Worm (Caenorhabditis elegans) whole organism, L4/young adult: ENCODE measurements around the gene F54E4.2.

Source experiments
- W03F9.2 ChIP-seq: fragments of 150-350 bp; optimal IDR thresholded peaks from 2 replicates; lab custom pipeline; 2014; ENCODE audit warnings: missing biosample characterization, missing genetic modification characterization
- dao-5 ChIP-seq: sonication (generic microtip); optimal IDR thresholded peaks from 2 replicates; lab custom pipeline; 2016; ENCODE audit warnings: missing genotype, missing genetic modification characterization, moderate library complexity, missing compliant biosample characterization
- him-1 ChIP-seq: sonication (generic microtip); optimal IDR thresholded peaks from 2 replicates; lab custom pipeline; 2016; ENCODE audit warnings: missing genotype, missing genetic modification reagents, missing genetic modification characterization, missing compliant biosample characterization

Gene F54E4.2

ce11 chrX:14637445-14637844 lies 8.7 kb upstream of the F54E4.2 start:
- TF ChIP-seq him-1 = no peak
- TF ChIP-seq dao-5 (tag; lab: Kevin White, UChicago) = no peak
- TF ChIP-seq W03F9.2 (tag; lab: Kevin White, UChicago) = no peak

- no peak for TF ChIP-seq W03F9.2 (tag; lab: Kevin White, UChicago)
- TF ChIP-seq dao-5 (tag; lab: Kevin White, UChicago) = no peak
- peak; percentile 83 for TF ChIP-seq him-1
Measured at ce11 chrX:14636712-14637111, 8.0 kb upstream of the F54E4.2 start.

ce11 chrX:14636157-14636556 lies 7.4 kb upstream of the F54E4.2 start, which contains the start of gene F54E4.3:
Gene F54E4.3, minus strand, starts transcription at chrX:14636421.
- TF ChIP-seq dao-5 (tag; lab: Kevin White, UChicago) (no peak), W03F9.2 (tag; lab: Kevin White, UChicago) (no peak)

- no peak for TF ChIP-seq W03F9.2 (tag; lab: Kevin White, UChicago)
- peak; percentile 5 for TF ChIP-seq him-1
- no peak for TF ChIP-seq dao-5 (tag; lab: Kevin White, UChicago)
Measured at ce11 chrX:14633679-14634078, 5.0 kb upstream of the F54E4.2 start.

- TF ChIP-seq W03F9.2 (tag; lab: Kevin White, UChicago) (no peak), dao-5 (tag; lab: Kevin White, UChicago) (no peak), him-1 (no peak)
Measured at ce11 chrX:14621207-14621606, 7.5 kb downstream of the F54E4.2 start.

ce11 chrX:14611074-14611473 lies 17.6 kb downstream of the F54E4.2 start, which contains the start of gene rbc-1:
Gene rbc-1, plus strand, starts transcription at chrX:14611374.
- TF ChIP-seq him-1 (no peak), dao-5 (tag; lab: Kevin White, UChicago) (no peak), W03F9.2 (tag; lab: Kevin White, UChicago) (no peak)

- TF ChIP-seq W03F9.2 (tag; lab: Kevin White, UChicago) (no peak), him-1 (no peak), dao-5 (tag; lab: Kevin White, UChicago) (no peak)
Measured at ce11 chrX:14610093-14610763, 18.5 kb downstream of the F54E4.2 start.

ce11 chrX:14607770-14608169 lies 20.9 kb downstream of the F54E4.2 start:
- TF ChIP-seq dao-5 (tag; lab: Kevin White, UChicago) (no peak), W03F9.2 (tag; lab: Kevin White, UChicago) (no peak), him-1 (no peak)

- no peak for TF ChIP-seq W03F9.2 (tag; lab: Kevin White, UChicago)
- TF ChIP-seq him-1 = peak; percentile 23
Measured at ce11 chrX:14602676-14603075, 26.0 kb downstream of the F54E4.2 start, which contains the start of gene eor-2. Gene eor-2, plus strand, starts transcription at chrX:14603017.

- TF ChIP-seq W03F9.2 (tag; lab: Kevin White, UChicago) (no peak), dao-5 (tag; lab: Kevin White, UChicago) (no peak), him-1 (no peak)
Measured at ce11 chrX:14599245-14599644, 29.5 kb downstream of the F54E4.2 start, which contains the start of gene C44H4.6. Gene C44H4.6, minus strand, starts transcription at chrX:14599345.

ce11 chrX:14594825-14595224 lies 33.9 kb downstream of the F54E4.2 start, which contains the start of gene C44H4.8:
Gene C44H4.8, plus strand, starts transcription at chrX:14595125.
- TF ChIP-seq W03F9.2 (tag; lab: Kevin White, UChicago) (no peak), him-1 (no peak), dao-5 (tag; lab: Kevin White, UChicago) (no peak)

- TF ChIP-seq W03F9.2 (tag; lab: Kevin White, UChicago) (no peak), him-1 (no peak), dao-5 (tag; lab: Kevin White, UChicago) (no peak)
Measured at ce11 chrX:14593206-14593605, 35.5 kb downstream of the F54E4.2 start.

ce11 chrX:14589051-14589736 lies 39.5 kb downstream of the F54E4.2 start, which contains the start of the genes C44H4.4 and tap-1:
Gene C44H4.4, minus strand, starts transcription at chrX:14589101.
Gene tap-1, plus strand, starts transcription at chrX:14589624.
- TF ChIP-seq him-1 (no peak), W03F9.2 (tag; lab: Kevin White, UChicago) (no peak), dao-5 (tag; lab: Kevin White, UChicago) (no peak)

ce11 chrX:14584335-14584734 lies 44.4 kb downstream of the F54E4.2 start:
- TF ChIP-seq dao-5 (tag; lab: Kevin White, UChicago) = no peak
- no peak for TF ChIP-seq him-1
- no peak for TF ChIP-seq W03F9.2 (tag; lab: Kevin White, UChicago)
